Worm (Caenorhabditis elegans): Measurements from ENCODE around the gene aipl-1.

aipl-1 gene

DNA sequence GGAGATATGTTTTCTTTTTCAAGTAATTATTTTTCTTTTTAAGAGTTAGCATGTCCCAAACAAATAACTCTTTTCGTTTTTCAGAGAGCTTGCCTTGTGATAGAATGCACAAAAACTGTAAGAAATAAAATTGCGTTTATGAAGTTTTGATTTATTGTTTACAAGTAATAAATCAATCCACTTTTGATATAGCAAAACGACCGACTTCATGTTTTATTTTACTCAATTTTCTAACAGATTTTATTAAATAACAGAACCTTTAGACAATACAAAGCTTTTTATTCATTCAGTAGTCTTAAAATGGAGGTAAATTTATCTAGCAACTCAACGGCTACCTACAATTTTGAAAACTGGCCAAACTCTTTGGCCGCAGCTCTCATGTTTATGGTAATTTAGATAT lies 41.9 kb downstream of the aipl-1 start, which contains the start of gene srx-78:
TSS of gene srx-78 (plus strand) at position 301 of the 400 bp plus-strand sequence.
- TF ChIP-seq nhr-237 (tag; optimal IDR thresholded peaks at IDR 0.05) (no peak), arid-1 (GFP tag; conservative IDR thresholded peaks at IDR 0.05) (no peak), nhr-48 (tag; optimal IDR thresholded peaks at IDR 0.05) (no peak), ZK546.5 (tag; optimal IDR thresholded peaks at IDR 0.05) (no peak), nhr-25 (tag; optimal IDR thresholded peaks at IDR 0.05; ENCODE audit: borderline replicate concordance, insufficient read depth) (no peak), spr-3 (GFP tag; optimal IDR thresholded peaks at IDR 0.05) (no peak), dmd-9 (GFP tag; IDR thresholded peaks at IDR 0.05) (no peak), mdl-1 (tag; optimal IDR thresholded peaks at IDR 0.05) (no peak), nhr-111 (GFP tag; optimal IDR thresholded peaks at IDR 0.05) (no peak), tag-97 (GFP tag; IDR thresholded peaks at IDR 0.05) (no peak), unc-62 (GFP tag; optimal IDR thresholded peaks at IDR 0.05 in 1 of 2) (no peak), unc-62 (tag; optimal IDR thresholded peaks at IDR 0.05) (no peak), dmd-8 (GFP tag; IDR thresholded peaks at IDR 0.05) (no peak), lin-29 (GFP tag; IDR thresholded peaks at IDR 0.05) (no peak), unc-39 (tag; optimal IDR thresholded peaks at IDR 0.05) (no peak), egl-27 (tag; optimal IDR thresholded peaks at IDR 0.05) (no peak), ztf-7 (tag; optimal IDR thresholded peaks at IDR 0.05) (no peak), lim-7 (GFP tag; IDR thresholded peaks at IDR 0.05) (no peak), lin-15B (tag; optimal IDR thresholded peaks at IDR 0.05) (no peak), vab-7 (GFP tag; IDR thresholded peaks at IDR 0.05) (no peak), nhr-41 (GFP tag; IDR thresholded peaks at IDR 0.05) (no peak)

DNA sequence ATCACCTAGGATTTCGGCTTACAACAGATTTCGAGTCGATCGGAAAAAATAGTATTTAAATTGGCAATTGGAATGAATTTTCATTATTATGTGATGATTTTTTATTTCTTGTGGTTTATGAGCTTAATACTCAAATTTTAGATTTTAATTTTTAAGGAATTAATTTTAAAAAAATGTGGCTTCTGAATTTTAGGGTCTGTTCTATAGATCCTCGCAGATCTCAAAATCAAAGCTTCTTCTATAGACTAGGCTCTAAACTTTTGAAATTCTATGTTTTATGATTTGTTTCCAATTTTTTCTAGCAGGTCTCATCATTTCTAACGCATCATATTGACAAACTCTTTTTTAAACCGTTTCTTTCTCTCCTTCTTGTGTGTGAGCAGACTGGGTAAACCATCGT lies 43.9 kb downstream of the aipl-1 start, which contains the start of gene txt-12:
TSS of gene txt-12 (plus strand) at position 301 of the 400 bp plus-strand sequence.
- TF ChIP-seq nhr-41 (GFP tag; IDR thresholded peaks at IDR 0.05) (no peak), lin-15B (tag; optimal IDR thresholded peaks at IDR 0.05) (no peak), lin-1 (GFP tag; IDR thresholded peaks at IDR 0.05) (no peak), dmd-6 (GFP tag; IDR thresholded peaks at IDR 0.05) (no peak), lin-39 (tag; optimal IDR thresholded peaks at IDR 0.05) (no peak), Y105C5A.15 (GFP tag; IDR thresholded peaks at IDR 0.05) (no peak), mxl-2 (GFP tag; conservative IDR thresholded peaks at IDR 0.05) (no peak), spr-1 (tag; optimal IDR thresholded peaks at IDR 0.05) (no peak), zag-1 (tag; optimal IDR thresholded peaks at IDR 0.05) (no peak), ceh-62 (tag; optimal IDR thresholded peaks at IDR 0.05) (no peak), arid-1 (GFP tag; conservative IDR thresholded peaks at IDR 0.05) (no peak), Y48G9A.11 (GFP tag; IDR thresholded peaks at IDR 0.05) (no peak), nhr-77 (tag; optimal IDR thresholded peaks at IDR 0.05) (no peak), spr-3 (GFP tag; optimal IDR thresholded peaks at IDR 0.05) (no peak)

DNA sequence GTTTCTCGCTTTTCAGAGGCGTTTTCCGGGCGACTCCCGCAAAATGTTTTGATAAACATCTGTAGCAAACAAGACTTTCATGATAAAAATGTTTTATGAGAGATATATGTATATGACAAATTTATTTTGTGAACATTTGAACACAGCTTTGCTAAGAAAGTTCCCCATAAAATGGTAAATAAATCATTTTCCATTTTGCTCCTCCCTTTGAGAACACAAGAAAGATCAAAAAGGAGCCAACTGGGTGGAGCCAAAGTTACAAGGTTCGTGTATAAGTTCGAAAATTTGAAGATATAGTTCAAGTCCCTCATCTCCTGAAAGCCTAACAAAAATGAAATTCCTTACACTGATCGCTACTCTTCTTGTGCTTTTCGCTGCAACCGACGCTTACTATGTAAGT lies 46.1 kb downstream of the aipl-1 start, which contains the start of gene C01G10.17:
TSS of gene C01G10.17 (plus strand) at position 301 of the 400 bp plus-strand sequence.
- no peak for TF ChIP-seq F37D6.2 (tag; optimal IDR thresholded peaks at IDR 0.05)
- TF ChIP-seq aly-2 (tag; optimal IDR thresholded peaks at IDR 0.05): no peak
- TF ChIP-seq zfp-3 (GFP tag; conservative IDR thresholded peaks at IDR 0.05): no peak
- no peak for TF ChIP-seq nhr-11 (tag; optimal IDR thresholded peaks at IDR 0.05)
- no peak for TF ChIP-seq hmg-1.1 (GFP tag; IDR thresholded peaks at IDR 0.05)
- no peak for TF ChIP-seq ztf-11 (tag; optimal IDR thresholded peaks at IDR 0.05)
- no peak for TF ChIP-seq jun-1 (tag; optimal IDR thresholded peaks at IDR 0.05)
- TF ChIP-seq F26F4.8 (GFP tag; conservative IDR thresholded peaks at IDR 0.05): no peak
- no peak for TF ChIP-seq daf-19 (GFP tag; conservative IDR thresholded peaks at IDR 0.05)

Measured in whole organism, L4 larva.